Fruit fly (Drosophila melanogaster): ENCODE data around the gene CIA30.

dm6 chr3R:29697841-29698240, 38.9 kb upstream of the CIA30 start:
- TF ChIP-seq psq (optimal IDR thresholded peaks at IDR 0.05): no peak
- no peak for TF ChIP-seq Myc (optimal IDR thresholded peaks at IDR 0.05)
- no peak for TF ChIP-seq Sin3A (optimal IDR thresholded peaks at IDR 0.05)
- no peak for TF ChIP-seq insv (optimal IDR thresholded peaks at IDR 0.05)

Measured in Kc167 (cell line).